Fruit fly (Drosophila melanogaster) whole organism, embryonic: ENCODE results near the gene CG12607.

Experiments used
- CG17912 ChIP-seq: fragments of 200-800 bp; sonication (Bioruptor generic); optimal IDR thresholded peaks from 2 replicates; lab custom pipeline; 2018; ENCODE audit warnings: missing biosample characterization, mild to moderate bottlenecking, missing genetic modification characterization
- CG6254 ChIP-seq: fragments of 200-800 bp; sonication (Bioruptor generic); optimal IDR thresholded peaks from 3 replicates; lab custom pipeline; 2017; ENCODE audit warnings: mild to moderate bottlenecking, missing biosample characterization, missing genetic modification reagents, missing genetic modification characterization

- no peak for TF ChIP-seq CG17912
- no peak for TF ChIP-seq CG6254 (GFP tag; lab: Kevin White, UChicago)
These were observed 4.2 kb upstream of the CG12607 start for dm6 chr3L:4442168-4442567.
